Worm (Caenorhabditis elegans): Measurements from ENCODE around the gene C30G7.4.

C30G7.4 gene

DNA sequence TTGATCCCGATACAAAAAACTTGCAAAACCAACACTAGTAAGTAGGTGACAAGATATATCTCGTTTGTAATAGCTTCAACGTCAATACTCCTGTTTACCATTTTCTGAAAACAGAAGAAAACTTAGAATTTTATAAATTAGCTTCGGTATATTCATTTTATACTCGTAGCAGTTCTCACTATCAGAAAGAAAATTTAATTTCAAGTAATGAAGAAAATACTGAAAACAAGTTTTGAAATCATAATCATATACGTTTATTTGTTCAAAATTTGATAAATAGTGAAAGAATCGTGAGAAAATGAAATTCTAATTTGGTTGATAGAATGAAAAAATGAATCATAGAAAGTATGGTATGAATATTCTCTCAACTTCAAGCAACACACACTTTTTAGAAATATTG lies 7.7 kb upstream of the C30G7.4 start, which contains the start of gene C30G7.5:
Gene C30G7.5, minus strand, starts transcription at position 101 of the 400 bp plus-strand sequence.
- no peak for TF ChIP-seq elt-2 (tag; optimal IDR thresholded peaks at IDR 0.05)
- TF ChIP-seq unc-55 (GFP tag; optimal IDR thresholded peaks at IDR 0.05): no peak
- TF ChIP-seq npax-4 (tag; optimal IDR thresholded peaks at IDR 0.05): no peak
- no peak for TF ChIP-seq ceh-48 (tag; optimal IDR thresholded peaks at IDR 0.05)
- TF ChIP-seq F13H6.1 (tag; optimal IDR thresholded peaks at IDR 0.05): no peak
- no peak for TF ChIP-seq C38D4.7 (GFP tag; optimal IDR thresholded peaks at IDR 0.05)
- TF ChIP-seq K09A11.1 (tag; optimal IDR thresholded peaks at IDR 0.05; ENCODE audit: insufficient read depth): no peak
- TF ChIP-seq pros-1 (tag; optimal IDR thresholded peaks at IDR 0.05): no peak
- no peak for TF ChIP-seq ceh-45 (GFP tag; IDR thresholded peaks at IDR 0.05)
- no peak for TF ChIP-seq elt-4 (tag; optimal IDR thresholded peaks at IDR 0.05)
- no peak for TF ChIP-seq ahr-1 (tag; optimal IDR thresholded peaks at IDR 0.05)
- TF ChIP-seq T23F11.4 (GFP tag; optimal IDR thresholded peaks at IDR 0.05): no peak
- TF ChIP-seq ceh-30 (tag; optimal IDR thresholded peaks at IDR 0.05): no peak
- TF ChIP-seq ceh-18 (tag; optimal IDR thresholded peaks at IDR 0.05): no peak
- no peak for TF ChIP-seq ref-2 (tag; optimal IDR thresholded peaks at IDR 0.05)
- TF ChIP-seq ceh-2 (tag; optimal IDR thresholded peaks at IDR 0.05): no peak
- TF ChIP-seq tbx-2 (tag; optimal IDR thresholded peaks at IDR 0.05): no peak
- no peak for TF ChIP-seq ets-4 (tag; optimal IDR thresholded peaks at IDR 0.05)

DNA sequence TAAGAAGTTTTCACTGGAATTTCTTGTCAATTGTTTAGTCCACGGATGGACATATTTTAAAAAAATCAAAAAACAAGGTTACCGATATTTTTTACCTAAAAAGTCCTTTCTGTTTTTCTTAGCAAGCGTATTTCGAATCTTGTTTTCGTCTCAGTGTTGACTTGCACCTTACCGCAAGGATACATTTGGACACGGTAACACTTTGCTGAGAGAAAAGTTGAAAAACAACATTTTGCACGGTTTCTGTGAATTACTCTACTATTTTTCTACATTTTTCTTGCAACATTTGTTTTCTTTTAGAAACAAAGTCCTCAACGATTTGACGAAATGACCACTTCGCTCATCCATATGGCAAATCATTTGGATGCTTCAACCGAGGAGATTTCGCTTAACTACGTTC lies 2.6 kb upstream of the C30G7.4 start, which contains the start of gene hil-1:
Gene hil-1, plus strand, starts transcription at position 301 of the 400 bp plus-strand sequence.
- TF ChIP-seq pha-4 (tag; optimal IDR thresholded peaks at IDR 0.05) (no peak), pha-2 (tag; optimal IDR thresholded peaks at IDR 0.05) (no peak), unc-3 (GFP tag; conservative IDR thresholded peaks at IDR 0.05) (no peak), unc-3 (tag; optimal IDR thresholded peaks at IDR 0.05) (no peak), hlh-8 (tag; optimal IDR thresholded peaks at IDR 0.05) (no peak), pat-9 (tag; optimal IDR thresholded peaks at IDR 0.05) (no peak), ceh-31 (tag; optimal IDR thresholded peaks at IDR 0.05) (no peak), sox-4 (tag; optimal IDR thresholded peaks at IDR 0.05) (no peak), fax-1 (tag; optimal IDR thresholded peaks at IDR 0.05) (no peak)

ce11 chrV:14948566-14948965 lies 1.6 kb upstream of the C30G7.4 start:
- no peak for TF ChIP-seq ceh-22 (tag; optimal IDR thresholded peaks at IDR 0.05)
- no peak for TF ChIP-seq elt-4 (tag; optimal IDR thresholded peaks at IDR 0.05)
- no peak for TF ChIP-seq zip-5 (tag; optimal IDR thresholded peaks at IDR 0.05)
- no peak for TF ChIP-seq rnt-1 (tag; optimal IDR thresholded peaks at IDR 0.05)
- TF ChIP-seq unc-42 (tag; optimal IDR thresholded peaks at IDR 0.05): no peak
- no peak for TF ChIP-seq unc-3 (GFP tag; conservative IDR thresholded peaks at IDR 0.05)
- no peak for TF ChIP-seq unc-3 (tag; optimal IDR thresholded peaks at IDR 0.05)
- no peak for TF ChIP-seq che-1 (tag; optimal IDR thresholded peaks at IDR 0.05)
- no peak for TF ChIP-seq ama-1 (optimal IDR thresholded peaks at IDR 0.05)
- no peak for TF ChIP-seq sdc-2 (tag; optimal IDR thresholded peaks at IDR 0.05)
- TF ChIP-seq Y22D7AL.16 (tag; optimal IDR thresholded peaks at IDR 0.05): no peak
- TF ChIP-seq elt-2 (tag; optimal IDR thresholded peaks at IDR 0.05): no peak
- no peak for TF ChIP-seq ref-2 (tag; optimal IDR thresholded peaks at IDR 0.05)
- no peak for TF ChIP-seq dve-1 (tag; optimal IDR thresholded peaks at IDR 0.05)
- no peak for TF ChIP-seq hlh-13 (GFP tag; optimal IDR thresholded peaks at IDR 0.05)

ce11 chrV:14945697-14946096 lies 1.2 kb downstream of the C30G7.4 start, which contains the start of gene C30G7.3:
C30G7.3 (minus strand) TSS chrV:14945704.
- no peak for TF ChIP-seq pros-1 (tag; optimal IDR thresholded peaks at IDR 0.05)
- no peak for TF ChIP-seq C38D4.7 (GFP tag; optimal IDR thresholded peaks at IDR 0.05)
- no peak for TF ChIP-seq npax-4 (tag; optimal IDR thresholded peaks at IDR 0.05)
- no peak for TF ChIP-seq elt-2 (tag; optimal IDR thresholded peaks at IDR 0.05)
- no peak for TF ChIP-seq ets-4 (tag; optimal IDR thresholded peaks at IDR 0.05)
- TF ChIP-seq syd-9 (tag; optimal IDR thresholded peaks at IDR 0.05): no peak
- no peak for TF ChIP-seq pqm-1 (tag; optimal IDR thresholded peaks at IDR 0.05)
- no peak for TF ChIP-seq odd-2 (tag; optimal IDR thresholded peaks at IDR 0.05)
- TF ChIP-seq ceh-31 (tag; optimal IDR thresholded peaks at IDR 0.05): no peak

Data from whole organism, late embryonic.